Worm (Caenorhabditis elegans): Measurements from ENCODE around the gene C13C4.6.
"Not testable (repeated sequence)": the region's sequence is repeated elsewhere in the genome, so short reads cannot be mapped to it uniquely, and the experiment has no call there.

Gene C13C4.6

DNA sequence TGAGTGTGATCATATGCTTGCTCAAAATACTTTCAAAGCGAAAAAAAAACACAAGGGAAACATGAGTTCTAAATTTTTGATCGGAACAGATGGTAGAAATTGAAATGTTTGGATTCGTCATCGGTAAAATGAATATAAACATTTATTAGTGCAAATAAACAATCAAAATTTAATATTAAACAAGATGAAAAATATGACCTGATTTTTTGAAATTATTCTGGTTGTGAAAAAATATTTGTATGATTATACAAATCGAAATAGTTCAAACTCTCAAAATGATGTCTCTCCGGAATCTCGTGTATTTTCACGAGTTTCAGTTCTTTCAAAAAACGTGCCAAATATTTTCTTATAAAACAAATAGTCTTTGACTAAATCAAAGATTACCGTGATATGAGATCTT, 993 bp upstream of the C13C4.6 start, which contains the start of gene C13C4.7:
TSS of gene C13C4.7 (minus strand) at position 101 of the 400 bp plus-strand sequence.
- TF ChIP-seq bed-3 (GFP tag; optimal IDR thresholded peaks at IDR 0.05) (no peak), zip-8 (tag; optimal IDR thresholded peaks at IDR 0.05) (no peak), sptf-1 (tag; optimal IDR thresholded peaks at IDR 0.05) (no peak), elt-3 (tag; optimal IDR thresholded peaks at IDR 0.05) (no peak), lin-13 (tag; optimal IDR thresholded peaks at IDR 0.05) (no peak), mls-2 (tag; optimal IDR thresholded peaks at IDR 0.05) (no peak), ceh-83 (GFP tag; optimal IDR thresholded peaks at IDR 0.05) (no peak)

DNA sequence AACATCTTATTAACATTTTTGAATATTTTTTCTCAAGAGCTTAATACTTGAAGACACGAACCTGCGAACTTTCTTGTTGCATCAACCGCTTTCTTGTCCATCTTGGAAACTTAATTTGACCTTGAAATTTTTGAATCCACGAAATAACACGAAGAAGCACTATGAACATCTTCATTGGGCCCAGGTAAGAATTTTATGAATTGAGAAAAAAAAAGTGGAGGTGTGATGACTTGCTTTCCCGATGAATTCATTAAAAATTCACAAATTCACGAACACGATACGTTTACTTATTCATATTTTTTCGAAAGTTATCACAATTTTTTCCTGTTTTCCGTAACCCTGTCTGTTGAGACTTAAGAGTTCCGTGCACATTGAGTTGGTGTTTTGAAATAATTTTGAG, 9.3 kb downstream of the C13C4.6 start, which contains the start of gene C27A7.6:
TSS of gene C27A7.6 (minus strand) at position 101 of the 400 bp plus-strand sequence.
- TF ChIP-seq ham-2 (GFP tag; optimal IDR thresholded peaks at IDR 0.05); nhr-2 (tag; optimal IDR thresholded peaks at IDR 0.05); tbx-8 (GFP tag; optimal IDR thresholded peaks at IDR 0.05): not testable (repeated sequence)

- not testable (repeated sequence) for TF ChIP-seq flh-1 (GFP tag; optimal IDR thresholded peaks at IDR 0.05); elt-1 (tag; optimal IDR thresholded peaks at IDR 0.05; ENCODE audit: borderline replicate concordance, insufficient read depth); mab-5 (tag; optimal IDR thresholded peaks at IDR 0.05)
These were observed 9.8 kb downstream of the C13C4.6 start, which contains the start of gene enpp-1 for ce11 chrV:12131157-12131556. TSS of gene enpp-1 (plus strand) at chrV:12131457.

ce11 chrV:12137942-12138341, 16.6 kb downstream of the C13C4.6 start:
- TF ChIP-seq lin-13 (tag; optimal IDR thresholded peaks at IDR 0.05), result no peak
- TF ChIP-seq elt-3 (tag; optimal IDR thresholded peaks at IDR 0.05), result no peak
- no peak for TF ChIP-seq snpc-4 (tag; optimal IDR thresholded peaks at IDR 0.05)
- no peak for TF ChIP-seq M03D4.4 (tag; optimal IDR thresholded peaks at IDR 0.05)
- no peak for TF ChIP-seq ham-2 (GFP tag; optimal IDR thresholded peaks at IDR 0.05)
- no peak for TF ChIP-seq nhr-28 (tag; optimal IDR thresholded peaks at IDR 0.05)
- TF ChIP-seq bed-3 (GFP tag; optimal IDR thresholded peaks at IDR 0.05), result no peak
- TF ChIP-seq blmp-1 (tag; optimal IDR thresholded peaks at IDR 0.05), result no peak
- TF ChIP-seq elt-1 (tag; optimal IDR thresholded peaks at IDR 0.05; ENCODE audit: borderline replicate concordance, insufficient read depth), result no peak
- no peak for TF ChIP-seq mep-1 (tag; optimal IDR thresholded peaks at IDR 0.05)
- no peak for TF ChIP-seq tbx-8 (GFP tag; optimal IDR thresholded peaks at IDR 0.05)
- TF ChIP-seq unc-62 (GFP tag; optimal IDR thresholded peaks at IDR 0.05), result no peak
- TF ChIP-seq ces-1 (GFP tag; optimal IDR thresholded peaks at IDR 0.05), result no peak

DNA sequence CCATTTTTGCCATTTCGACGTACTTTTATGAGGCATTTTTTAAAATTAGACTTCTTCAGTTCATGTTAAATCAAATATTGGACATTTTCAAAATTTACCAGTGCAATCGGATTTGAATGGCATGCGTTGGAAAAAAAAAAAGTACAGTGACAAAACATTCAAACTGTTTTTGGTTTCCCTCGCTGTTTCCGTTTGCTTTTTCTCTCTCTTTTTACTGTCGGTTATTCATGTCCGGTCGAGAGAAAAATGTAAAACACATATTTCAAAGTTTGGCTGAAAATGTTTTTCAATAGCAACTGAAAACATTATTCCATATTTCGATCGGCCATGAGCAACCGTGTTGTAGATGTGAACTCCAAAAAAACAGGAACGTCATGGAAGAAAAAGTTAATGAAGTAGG, 19.3 kb downstream of the C13C4.6 start, which contains the start of gene C27A7.3:
TSS of gene C27A7.3 (plus strand) at position 301 of the 400 bp plus-strand sequence.
- TF ChIP-seq tbx-8 (GFP tag; optimal IDR thresholded peaks at IDR 0.05) (no peak), mep-1 (tag; optimal IDR thresholded peaks at IDR 0.05) (no peak), lin-13 (tag; optimal IDR thresholded peaks at IDR 0.05) (no peak), nhr-237 (tag; optimal IDR thresholded peaks at IDR 0.05) (no peak), sptf-1 (tag; optimal IDR thresholded peaks at IDR 0.05) (no peak), ceh-43 (GFP tag; optimal IDR thresholded peaks at IDR 0.05) (no peak), mls-2 (tag; optimal IDR thresholded peaks at IDR 0.05) (no peak)

DNA sequence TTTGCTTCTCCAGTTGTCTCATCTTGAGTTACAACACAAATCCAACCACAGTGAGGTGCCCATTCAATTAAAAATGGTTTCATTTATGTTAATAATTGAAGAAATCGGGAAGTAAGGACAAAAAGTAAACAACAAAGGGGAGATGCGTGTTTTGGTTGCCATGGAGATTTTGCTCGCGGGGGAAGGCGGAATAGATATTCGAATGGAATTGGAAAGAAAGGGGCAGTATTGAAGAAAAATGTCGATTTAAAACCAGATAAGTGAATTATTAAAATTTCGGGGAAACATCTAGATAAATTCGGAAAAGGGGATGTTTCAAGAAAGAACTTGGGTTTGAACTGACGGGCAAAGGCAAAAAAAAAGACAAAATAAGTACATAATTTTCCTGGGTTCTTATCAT, 29.2 kb downstream of the C13C4.6 start, which contains the start of gene che-11:
TSS of gene che-11 (minus strand) at position 101 of the 400 bp plus-strand sequence.
- no peak for TF ChIP-seq unc-39 (tag; optimal IDR thresholded peaks at IDR 0.05)
- TF ChIP-seq hlh-1 (tag; optimal IDR thresholded peaks at IDR 0.05), result no peak
- TF ChIP-seq unc-62 (GFP tag; optimal IDR thresholded peaks at IDR 0.05), result no peak
- no peak for TF ChIP-seq ceh-83 (GFP tag; optimal IDR thresholded peaks at IDR 0.05)
- no peak for TF ChIP-seq ham-2 (GFP tag; optimal IDR thresholded peaks at IDR 0.05)
- no peak for TF ChIP-seq sptf-1 (tag; optimal IDR thresholded peaks at IDR 0.05)
- no peak for TF ChIP-seq mab-5 (tag; optimal IDR thresholded peaks at IDR 0.05)
- TF ChIP-seq ceh-43 (GFP tag; optimal IDR thresholded peaks at IDR 0.05), result no peak
- no peak for TF ChIP-seq lin-13 (tag; optimal IDR thresholded peaks at IDR 0.05)
- TF ChIP-seq nhr-237 (tag; optimal IDR thresholded peaks at IDR 0.05), result no peak
- TF ChIP-seq nhr-28 (tag; optimal IDR thresholded peaks at IDR 0.05), result no peak
- no peak for TF ChIP-seq blmp-1 (tag; optimal IDR thresholded peaks at IDR 0.05)
- no peak for TF ChIP-seq mep-1 (tag; optimal IDR thresholded peaks at IDR 0.05)
- TF ChIP-seq mls-2 (tag; optimal IDR thresholded peaks at IDR 0.05), result no peak
- no peak for TF ChIP-seq elt-1 (tag; optimal IDR thresholded peaks at IDR 0.05; ENCODE audit: borderline replicate concordance, insufficient read depth)
- no peak for TF ChIP-seq nhr-2 (tag; optimal IDR thresholded peaks at IDR 0.05)
- no peak for TF ChIP-seq sem-2 (GFP tag; optimal IDR thresholded peaks at IDR 0.05)

DNA sequence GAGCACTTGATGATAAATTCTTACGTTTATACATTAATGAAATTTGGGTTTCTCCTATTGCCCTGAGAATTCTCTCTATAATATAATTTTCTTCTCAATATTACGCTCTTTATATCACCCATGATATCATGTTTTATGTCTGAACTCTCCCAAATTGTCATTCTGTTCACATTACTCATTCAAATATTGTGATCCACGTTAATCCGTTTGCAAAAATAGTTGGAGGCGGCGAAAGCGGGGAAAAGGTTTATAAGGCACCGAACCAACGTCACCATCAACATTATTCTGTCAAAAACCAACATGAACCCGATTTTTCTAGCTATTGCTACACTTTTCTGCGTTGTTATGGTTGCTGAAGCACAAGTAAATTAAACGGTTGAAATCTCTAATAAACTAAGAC, 31.5 kb downstream of the C13C4.6 start, which contains the start of gene C27A7.8:
TSS of gene C27A7.8 (plus strand) at position 301 of the 400 bp plus-strand sequence.
- TF ChIP-seq unc-62 (GFP tag; optimal IDR thresholded peaks at IDR 0.05) (no peak), drap-1 (GFP tag; optimal IDR thresholded peaks at IDR 0.05) (no peak), mab-5 (tag; optimal IDR thresholded peaks at IDR 0.05) (no peak), mls-2 (tag; optimal IDR thresholded peaks at IDR 0.05) (no peak), unc-39 (tag; optimal IDR thresholded peaks at IDR 0.05) (no peak), hlh-1 (tag; optimal IDR thresholded peaks at IDR 0.05) (no peak), nhr-76 (tag; optimal IDR thresholded peaks at IDR 0.05) (no peak), cnd-1 (tag; optimal IDR thresholded peaks at IDR 0.05) (no peak), nhr-2 (tag; optimal IDR thresholded peaks at IDR 0.05) (no peak), ceh-43 (GFP tag; optimal IDR thresholded peaks at IDR 0.05) (no peak), zip-8 (tag; optimal IDR thresholded peaks at IDR 0.05) (no peak), ces-1 (GFP tag; optimal IDR thresholded peaks at IDR 0.05) (no peak), lsy-2 (tag; optimal IDR thresholded peaks at IDR 0.05) (no peak), tbx-8 (GFP tag; optimal IDR thresholded peaks at IDR 0.05) (no peak), blmp-1 (tag; optimal IDR thresholded peaks at IDR 0.05) (no peak), sptf-1 (tag; optimal IDR thresholded peaks at IDR 0.05) (no peak)
